Worm (Caenorhabditis elegans): Measurements from ENCODE around the gene C06A6.7.

DNA sequence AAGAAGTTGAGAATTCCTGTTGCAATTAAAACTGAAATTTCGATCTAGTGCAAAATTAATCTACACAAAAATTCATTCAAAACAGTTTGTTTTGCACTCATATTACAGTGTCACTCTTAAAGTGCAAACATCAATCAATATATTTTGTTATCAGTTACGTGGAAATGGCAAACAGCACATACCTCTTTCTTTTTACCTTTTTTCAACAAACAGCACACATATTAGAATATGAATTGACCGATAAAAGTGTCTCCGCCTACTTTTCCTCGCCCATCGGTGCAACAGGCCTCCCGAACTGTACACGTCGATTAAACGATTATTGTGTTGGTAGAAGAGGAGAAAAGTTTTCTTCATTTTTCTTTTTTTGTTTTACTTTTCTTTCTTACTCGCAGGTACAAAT lies 2.9 kb upstream of the C06A6.7 start:
- TF ChIP-seq T22C8.4 (GFP tag; IDR thresholded peaks at IDR 0.05), result no peak
- no peak for TF ChIP-seq ztf-29 (GFP tag; IDR thresholded peaks at IDR 0.05)
- TF ChIP-seq klf-2 (GFP tag; conservative IDR thresholded peaks at IDR 0.05), result no peak
- TF ChIP-seq flt-1 (GFP tag; IDR thresholded peaks at IDR 0.05), result no peak
- no peak for TF ChIP-seq ref-1 (GFP tag; conservative IDR thresholded peaks at IDR 0.05)
- TF ChIP-seq cog-1 (tag; optimal IDR thresholded peaks at IDR 0.05), result no peak
- TF ChIP-seq tab-1 (GFP tag; IDR thresholded peaks at IDR 0.05), result no peak
- TF ChIP-seq ztf-23 (GFP tag; IDR thresholded peaks at IDR 0.05), result no peak

All from whole organism, midembryonic.